Fruit fly (Drosophila melanogaster): ENCODE data around the gene CG14932.

Gene CG14932

dm6 chr2L:11806701-11807674 lies 17.3 kb downstream of the CG14932 start (continued):
- no peak for TF ChIP-seq Oli (tag; optimal IDR thresholded peaks at IDR 0.05)
- TF ChIP-seq NC2α (GFP tag; optimal IDR thresholded peaks at IDR 0.05), result no peak
- no peak for TF ChIP-seq fd102C (GFP tag; optimal IDR thresholded peaks at IDR 0.05)
- TF ChIP-seq Xbp1 (GFP tag; optimal IDR thresholded peaks at IDR 0.05), result no peak
- peak; percentile 63 for TF ChIP-seq kni (GFP tag; optimal IDR thresholded peaks at IDR 0.05)
- no peak for TF ChIP-seq CoRest (tag; optimal IDR thresholded peaks at IDR 0.05)
- peak; percentile 9 for TF ChIP-seq Dip3 (GFP tag; optimal IDR thresholded peaks at IDR 0.05)
- TF ChIP-seq CG1602 (GFP tag; optimal IDR thresholded peaks at IDR 0.05), result no peak
- no peak for TF ChIP-seq D (optimal IDR thresholded peaks at IDR 0.05)
- no peak for TF ChIP-seq D (GFP tag; optimal IDR thresholded peaks at IDR 0.05)
- no peak for TF ChIP-seq CG18262 (tag; optimal IDR thresholded peaks at IDR 0.05)
- TF ChIP-seq run (tag; optimal IDR thresholded peaks at IDR 0.05), result no peak
- no peak for TF ChIP-seq Dfd (GFP tag; optimal IDR thresholded peaks at IDR 0.05)
- TF ChIP-seq Med (GFP tag), result peak; percentile 87
- peak; percentile 87 for TF ChIP-seq Nf-YC (tag; optimal IDR thresholded peaks at IDR 0.05)
- TF ChIP-seq sens (GFP tag), result peak; percentile 82
- no peak for TF ChIP-seq CG12219 (GFP tag; optimal IDR thresholded peaks at IDR 0.05)
- no peak for TF ChIP-seq eve (GFP tag; optimal IDR thresholded peaks at IDR 0.05)
- TF ChIP-seq gsb (GFP tag; IDR thresholded peaks at IDR 0.05), result no peak
- no peak for TF ChIP-seq Usf (GFP tag; optimal IDR thresholded peaks at IDR 0.05)
- TF ChIP-seq CG13775 (GFP tag; optimal IDR thresholded peaks at IDR 0.05), result no peak
- no peak for TF ChIP-seq CG17361 (GFP tag; IDR thresholded peaks at IDR 0.05)
- TF ChIP-seq CG15073 (GFP tag; optimal IDR thresholded peaks at IDR 0.05), result no peak
- no peak for TF ChIP-seq Poxn (GFP tag; IDR thresholded peaks at IDR 0.05)
- no peak for TF ChIP-seq fru (optimal IDR thresholded peaks at IDR 0.05)
- no peak for TF ChIP-seq prd (optimal IDR thresholded peaks at IDR 0.05)
- TF ChIP-seq prd (GFP tag; IDR thresholded peaks at IDR 0.05), result no peak
- TF ChIP-seq CG17568 (GFP tag; optimal IDR thresholded peaks at IDR 0.05), result no peak
- TF ChIP-seq usp (GFP tag; optimal IDR thresholded peaks at IDR 0.05), result no peak
- TF ChIP-seq sens-2 (GFP tag; IDR thresholded peaks at IDR 0.05), result no peak
- peak; percentile 22 for TF ChIP-seq chn (GFP tag; optimal IDR thresholded peaks at IDR 0.05)
- no peak for TF ChIP-seq luna (GFP tag; optimal IDR thresholded peaks at IDR 0.05)
- peak; percentile 79 for TF ChIP-seq CG10543 (GFP tag; optimal IDR thresholded peaks at IDR 0.05)
- TF ChIP-seq Dad (GFP tag; optimal IDR thresholded peaks at IDR 0.05), result no peak
- TF ChIP-seq tup (GFP tag; optimal IDR thresholded peaks at IDR 0.05), result no peak
- peak; percentile 89 for TF ChIP-seq Nf-YB (GFP tag; optimal IDR thresholded peaks at IDR 0.05)
- TF ChIP-seq dmrt99B (tag; optimal IDR thresholded peaks at IDR 0.05), result no peak
- TF ChIP-seq otp (GFP tag; IDR thresholded peaks at IDR 0.05), result peak; percentile 17; the same call in 1 of the 3 replicates
- no peak for TF ChIP-seq HHEX (GFP tag; optimal IDR thresholded peaks at IDR 0.05)
- TF ChIP-seq chif (GFP tag; optimal IDR thresholded peaks at IDR 0.05), result no peak
- no peak for TF ChIP-seq E2f2 (GFP tag; IDR thresholded peaks at IDR 0.05)
- TF ChIP-seq MTF-1 (GFP tag; optimal IDR thresholded peaks at IDR 0.05; ENCODE audit: borderline replicate concordance), result no peak
- peak; percentile 81 for TF ChIP-seq HmgZ (tag; optimal IDR thresholded peaks at IDR 0.05)
- no peak for TF ChIP-seq ham (GFP tag; IDR thresholded peaks at IDR 0.05)
- no peak for TF ChIP-seq CkIIα-i1 (GFP tag; IDR thresholded peaks at IDR 0.05)
- TF ChIP-seq CG8290 (GFP tag; optimal IDR thresholded peaks at IDR 0.05), result no peak
- no peak for TF ChIP-seq CG8290 (tag; optimal IDR thresholded peaks at IDR 0.05)
- no peak for TF ChIP-seq Sry-δ (GFP tag; optimal IDR thresholded peaks at IDR 0.05)
- TF ChIP-seq CG11456 (GFP tag; IDR thresholded peaks at IDR 0.05), result no peak
- no peak for TF ChIP-seq kah (GFP tag; optimal IDR thresholded peaks at IDR 0.05)
- TF ChIP-seq sug (tag; optimal IDR thresholded peaks at IDR 0.05), result peak; percentile 87

All from whole organism, embryonic.